Fruit fly (Drosophila melanogaster): ENCODE measurements around the gene Reps.
A peak's percentile ranks its signal among the peaks of the same experiment; 100 is the strongest.

The Reps gene

dm6 chr2L:11100516-11101061, 5.9 kb downstream of the Reps start, which contains the start of gene Ge-1 (continued):
- peak; percentile 69 for TF ChIP-seq CG13287 (GFP tag; IDR thresholded peaks at IDR 0.05; ENCODE audit: partially characterized antibody)
- peak; percentile 90 for TF ChIP-seq rib (GFP tag; IDR thresholded peaks at IDR 0.05)
- TF ChIP-seq CG12659 (GFP tag; optimal IDR thresholded peaks at IDR 0.05): peak; percentile 18
- no peak for TF ChIP-seq Ada2b (GFP tag; IDR thresholded peaks at IDR 0.05)
- no peak for TF ChIP-seq cg (GFP tag; optimal IDR thresholded peaks at IDR 0.05)
- TF ChIP-seq shn (GFP tag; optimal IDR thresholded peaks at IDR 0.05): no peak
- no peak for TF ChIP-seq corto (GFP tag; optimal IDR thresholded peaks at IDR 0.05)
- TF ChIP-seq phol (tag; optimal IDR thresholded peaks at IDR 0.05): peak; percentile 5
- TF ChIP-seq CG14710 (tag; optimal IDR thresholded peaks at IDR 0.05): peak; percentile 34
- TF ChIP-seq Adf1 (GFP tag; IDR thresholded peaks at IDR 0.05): peak; percentile 15; the same call in 1 of the 2 replicates
- peak; percentile 53 for TF ChIP-seq pzg (GFP tag; optimal IDR thresholded peaks at IDR 0.05)
- TF ChIP-seq CG10654 (GFP tag; optimal IDR thresholded peaks at IDR 0.05): no peak
- TF ChIP-seq Sry-δ (GFP tag; optimal IDR thresholded peaks at IDR 0.05): peak; percentile 90
- TF ChIP-seq Ets97D (GFP tag; optimal IDR thresholded peaks at IDR 0.05): peak; percentile 26
- TF ChIP-seq CG2889 (GFP tag; IDR thresholded peaks at IDR 0.05): no peak
- TF ChIP-seq nerfin-2 (GFP tag; IDR thresholded peaks at IDR 0.05; ENCODE audit: partially characterized antibody): peak; percentile 40; the same call in 1 of the 2 replicates
- TF ChIP-seq CG32772 (GFP tag; IDR thresholded peaks at IDR 0.05): peak; percentile 79
- TF ChIP-seq emc (GFP tag; optimal IDR thresholded peaks at IDR 0.05): no peak
- TF ChIP-seq CG18764 (GFP tag; optimal IDR thresholded peaks at IDR 0.05): peak; percentile 2
- peak; percentile 38 for TF ChIP-seq HmgZ (tag; optimal IDR thresholded peaks at IDR 0.05)
- no peak for TF ChIP-seq Mrtf (GFP tag; IDR thresholded peaks at IDR 0.05)
- no peak for TF ChIP-seq peb (GFP tag; IDR thresholded peaks at IDR 0.05)
- peak; percentile 87 for TF ChIP-seq Dref (GFP tag; IDR thresholded peaks at IDR 0.05)
- no peak for TF ChIP-seq wek (GFP tag; optimal IDR thresholded peaks at IDR 0.05)
- peak; percentile 57 for TF ChIP-seq Bgb (GFP tag; IDR thresholded peaks at IDR 0.05; ENCODE audit: partially characterized antibody)
- peak; percentile 74 for TF ChIP-seq E2f2 (GFP tag; IDR thresholded peaks at IDR 0.05)
- no peak for TF ChIP-seq CG10543 (GFP tag; optimal IDR thresholded peaks at IDR 0.05)
- TF ChIP-seq cas (GFP tag; IDR thresholded peaks at IDR 0.05): no peak
- TF ChIP-seq Sox100B (GFP tag; optimal IDR thresholded peaks at IDR 0.05): no peak
- 0 out of 2 replicates have a peak, but pooled peaks have one; percentile 9 for TF ChIP-seq Atf6 (GFP tag; IDR thresholded peaks at IDR 0.05)
- no peak for TF ChIP-seq CG13894 (tag; optimal IDR thresholded peaks at IDR 0.05)
- no peak for TF ChIP-seq en (GFP tag; optimal IDR thresholded peaks at IDR 0.05)
- TF ChIP-seq HLH4C (GFP tag; IDR thresholded peaks at IDR 0.05; ENCODE audit: partially characterized antibody): peak; percentile 48; the same call in 2 of the 3 replicates
- no peak for TF ChIP-seq CG17328 (GFP tag; IDR thresholded peaks at IDR 0.05)
- TF ChIP-seq sqz (GFP tag; optimal IDR thresholded peaks at IDR 0.05): peak; percentile 80
- 0 out of 3 replicates have a peak, but pooled peaks have one; percentile 31 for TF ChIP-seq knrl (GFP tag; IDR thresholded peaks at IDR 0.05; ENCODE audit: partially characterized antibody)
- no peak for TF ChIP-seq Rx (GFP tag; IDR thresholded peaks at IDR 0.05)
- peak; percentile 58 for TF ChIP-seq amos (GFP tag; IDR thresholded peaks at IDR 0.05; ENCODE audit: partially characterized antibody)
- TF ChIP-seq scrt (GFP tag; optimal IDR thresholded peaks at IDR 0.05): no peak
- peak; percentile 49; the same call in 1 of the 2 replicates for TF ChIP-seq Rfx (GFP tag; IDR thresholded peaks at IDR 0.05)
- no peak for TF ChIP-seq trh (GFP tag; optimal IDR thresholded peaks at IDR 0.05)
- peak; percentile 53; the same call in 1 of the 2 replicates for TF ChIP-seq bbx (GFP tag; IDR thresholded peaks at IDR 0.05; ENCODE audit: partially characterized antibody)
- peak; percentile 29 for TF ChIP-seq CHES-1-like (GFP tag; optimal IDR thresholded peaks at IDR 0.05)
- TF ChIP-seq Ets65A (GFP tag): peak; percentile 72
- no peak for TF ChIP-seq CG6813 (GFP tag; optimal IDR thresholded peaks at IDR 0.05)
- no peak for TF ChIP-seq H2.0 (GFP tag; IDR thresholded peaks at IDR 0.05)
- no peak for TF ChIP-seq CG4707 (GFP tag; optimal IDR thresholded peaks at IDR 0.05)
- TF ChIP-seq CG6689 (GFP tag; IDR thresholded peaks at IDR 0.05): peak; percentile 51
- no peak for TF ChIP-seq Kr (GFP tag; optimal IDR thresholded peaks at IDR 0.05)
- peak; percentile 18; the same call in 1 of the 2 replicates for TF ChIP-seq CG14014 (GFP tag; IDR thresholded peaks at IDR 0.05)

Data from whole organism, embryonic.